Fruit fly (Drosophila melanogaster): ENCODE results near the gene CG11342.

The CG11342 gene

DNA sequence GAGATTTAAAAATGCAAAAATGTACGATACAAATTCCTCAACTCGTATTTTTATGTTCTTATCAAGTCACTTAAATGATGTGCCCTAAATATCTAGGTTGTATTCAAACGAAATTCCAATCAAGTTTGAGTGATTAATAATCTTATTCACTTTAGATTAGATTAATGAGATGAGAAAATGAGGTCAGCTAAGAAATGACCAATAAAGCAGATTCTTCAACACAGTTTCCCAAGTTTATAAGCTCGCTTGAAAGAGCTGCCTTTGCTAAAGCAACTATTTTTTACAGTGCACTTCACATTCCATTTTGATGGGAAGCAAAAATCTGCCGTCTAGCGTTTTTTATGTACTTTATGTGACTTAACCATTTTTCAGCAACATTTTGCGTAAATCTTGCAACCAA lies 20.9 kb downstream of the CG11342 start:
- TF ChIP-seq CG10348 (GFP tag; IDR thresholded peaks at IDR 0.05) (no peak), D1 (tag; optimal IDR thresholded peaks at IDR 0.05) (no peak), Ets98B (GFP tag; IDR thresholded peaks at IDR 0.05) (peak; percentile 57; the same call in 1 of the 2 replicates), CG17806 (tag; optimal IDR thresholded peaks at IDR 0.05) (peak; percentile 62), CG12605 (GFP tag; IDR thresholded peaks at IDR 0.05) (no peak), CG34367 (tag; optimal IDR thresholded peaks at IDR 0.05) (peak; percentile 30), CG14655 (GFP tag; optimal IDR thresholded peaks at IDR 0.05) (peak; percentile 77), CG4496 (GFP tag; IDR thresholded peaks at IDR 0.05) (peak; percentile 66; the same call in 2 of the 3 replicates), fd96Ca (GFP tag; IDR thresholded peaks at IDR 0.05) (no peak), CG15710 (tag; optimal IDR thresholded peaks at IDR 0.05) (peak; percentile 14), CG9948 (tag; optimal IDR thresholded peaks at IDR 0.05) (peak; percentile 59), gl (tag; optimal IDR thresholded peaks at IDR 0.05) (no peak), CG8301 (tag; optimal IDR thresholded peaks at IDR 0.05) (peak; percentile 70), rn (GFP tag; IDR thresholded peaks at IDR 0.05) (no peak), EcR (GFP tag; optimal IDR thresholded peaks at IDR 0.05) (no peak), Pif1A (GFP tag; optimal IDR thresholded peaks at IDR 0.05) (peak; percentile 42), Snoo (tag; optimal IDR thresholded peaks at IDR 0.05) (no peak), CG8159 (tag; optimal IDR thresholded peaks at IDR 0.05) (peak; percentile 47), CG32121 (GFP tag; IDR thresholded peaks at IDR 0.05) (peak; percentile 9; the same call in 1 of the 2 replicates), CG13204 (GFP tag; optimal IDR thresholded peaks at IDR 0.05) (no peak), Pif1B (GFP tag; optimal IDR thresholded peaks at IDR 0.05) (peak; percentile 26)

DNA sequence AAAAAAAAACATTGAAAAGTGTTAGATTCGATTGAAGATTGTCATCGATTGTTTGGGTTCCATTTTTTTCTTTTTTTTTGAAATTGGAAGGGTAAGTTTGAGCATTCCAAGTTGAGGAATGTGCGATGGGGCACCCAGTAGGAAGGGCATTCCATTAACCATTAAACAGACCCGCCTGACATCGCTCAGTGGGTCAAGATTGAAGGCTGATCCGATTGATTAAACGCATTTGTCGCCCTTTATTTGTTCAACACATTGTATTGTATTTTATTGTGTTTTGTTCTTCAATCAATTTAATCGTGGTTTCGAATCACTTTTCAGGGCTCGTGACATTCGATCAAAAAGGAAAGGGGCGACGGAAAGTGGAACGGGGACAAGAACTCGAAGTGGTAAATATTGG lies 26.2 kb downstream of the CG11342 start:
- TF ChIP-seq gl (tag; optimal IDR thresholded peaks at IDR 0.05) = no peak
- no peak for TF ChIP-seq CG9948 (tag; optimal IDR thresholded peaks at IDR 0.05)
- TF ChIP-seq CG14655 (GFP tag; optimal IDR thresholded peaks at IDR 0.05) = no peak
- no peak for TF ChIP-seq Pif1B (GFP tag; optimal IDR thresholded peaks at IDR 0.05)
- TF ChIP-seq CG34367 (tag; optimal IDR thresholded peaks at IDR 0.05) = no peak
- TF ChIP-seq CG12605 (GFP tag; IDR thresholded peaks at IDR 0.05) = no peak
- no peak for TF ChIP-seq rn (GFP tag; IDR thresholded peaks at IDR 0.05)
- TF ChIP-seq CG4496 (GFP tag; IDR thresholded peaks at IDR 0.05) = no peak
- TF ChIP-seq CG15710 (tag; optimal IDR thresholded peaks at IDR 0.05) = no peak
- TF ChIP-seq EcR (GFP tag; optimal IDR thresholded peaks at IDR 0.05) = no peak
- no peak for TF ChIP-seq Ets98B (GFP tag; IDR thresholded peaks at IDR 0.05)
- no peak for TF ChIP-seq CG8159 (tag; optimal IDR thresholded peaks at IDR 0.05)
- no peak for TF ChIP-seq Snoo (tag; optimal IDR thresholded peaks at IDR 0.05)
- no peak for TF ChIP-seq CG8301 (tag; optimal IDR thresholded peaks at IDR 0.05)
- TF ChIP-seq D1 (tag; optimal IDR thresholded peaks at IDR 0.05) = no peak

DNA sequence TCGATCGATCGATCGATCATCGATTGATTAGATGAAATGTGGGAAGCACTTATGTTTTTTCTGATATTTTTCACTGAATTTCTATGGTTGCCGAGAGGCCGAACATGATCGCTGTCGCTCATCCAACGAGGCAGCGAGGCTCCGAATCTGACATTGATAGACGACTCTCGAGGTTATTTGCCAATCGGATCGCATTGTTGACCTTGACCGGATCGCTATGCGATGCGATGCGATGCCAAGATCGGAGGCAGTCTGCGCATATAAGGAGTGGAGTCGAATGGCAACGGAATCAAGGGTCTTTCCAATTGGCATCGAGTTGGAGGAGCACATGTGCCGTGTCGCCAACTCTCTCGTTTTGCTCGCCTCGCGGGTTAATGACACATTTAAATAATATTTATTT lies 27.0 kb downstream of the CG11342 start:
- TF ChIP-seq Pif1B (GFP tag; optimal IDR thresholded peaks at IDR 0.05) (no peak), CG14655 (GFP tag; optimal IDR thresholded peaks at IDR 0.05) (no peak), rn (GFP tag; IDR thresholded peaks at IDR 0.05) (no peak), CG15710 (tag; optimal IDR thresholded peaks at IDR 0.05) (no peak), CG13204 (GFP tag; optimal IDR thresholded peaks at IDR 0.05) (no peak), CG8301 (tag; optimal IDR thresholded peaks at IDR 0.05) (no peak), CG8159 (tag; optimal IDR thresholded peaks at IDR 0.05) (no peak), CG17806 (tag; optimal IDR thresholded peaks at IDR 0.05) (no peak), CG4496 (GFP tag; IDR thresholded peaks at IDR 0.05) (no peak), EcR (GFP tag; optimal IDR thresholded peaks at IDR 0.05) (no peak), CG10348 (GFP tag; IDR thresholded peaks at IDR 0.05) (no peak)

DNA sequence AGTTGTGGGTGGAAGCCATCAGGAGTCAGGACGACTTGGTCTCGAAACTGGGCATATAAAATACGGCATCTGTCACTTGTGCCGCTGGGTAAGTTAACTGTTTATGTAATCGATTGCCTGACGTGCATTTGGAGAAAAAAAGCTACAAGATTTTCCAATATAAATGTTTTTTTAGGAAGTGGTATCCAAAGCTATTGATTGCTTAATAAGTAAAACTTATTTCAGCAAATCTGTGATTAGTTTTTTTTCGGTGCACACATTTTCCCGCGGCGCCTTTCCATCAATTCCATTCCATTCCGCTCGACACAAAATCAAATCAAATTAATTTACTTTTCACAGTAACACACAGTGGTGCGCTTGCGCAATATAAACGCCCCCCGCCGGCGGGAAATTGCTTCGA lies 27.7 kb downstream of the CG11342 start:
- peak; percentile 62; the same call in 2 of the 3 replicates for TF ChIP-seq CG4496 (GFP tag; IDR thresholded peaks at IDR 0.05)
- peak; percentile 64 for TF ChIP-seq Ets98B (GFP tag; IDR thresholded peaks at IDR 0.05)
- TF ChIP-seq CG32121 (GFP tag; IDR thresholded peaks at IDR 0.05) = peak; percentile 56; the same call in 1 of the 2 replicates
- no peak for TF ChIP-seq CG8159 (tag; optimal IDR thresholded peaks at IDR 0.05)

DNA sequence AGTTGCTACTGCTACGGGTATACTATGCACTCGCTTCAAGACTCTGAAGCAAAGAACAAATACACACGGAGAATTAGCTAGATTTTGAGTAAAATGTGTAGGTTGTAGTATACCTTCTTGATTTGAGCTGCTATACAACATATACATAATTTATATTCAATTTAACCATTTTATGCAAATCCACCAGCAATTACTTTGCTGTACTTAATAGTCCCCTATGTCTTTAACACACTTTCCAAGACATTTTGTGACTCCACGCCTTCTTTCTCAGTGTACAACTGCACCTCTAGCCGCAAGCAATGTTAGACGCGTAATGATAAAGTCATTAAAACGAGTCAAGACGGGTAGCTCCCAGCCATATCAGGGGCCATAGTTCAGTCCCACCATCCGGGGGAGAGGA lies 30.7 kb downstream of the CG11342 start:
- TF ChIP-seq Snoo (tag; optimal IDR thresholded peaks at IDR 0.05) = no peak
- peak; percentile 69 for TF ChIP-seq CG8301 (tag; optimal IDR thresholded peaks at IDR 0.05)
- no peak for TF ChIP-seq CG9948 (tag; optimal IDR thresholded peaks at IDR 0.05)
- peak; percentile 28 for TF ChIP-seq CG17806 (tag; optimal IDR thresholded peaks at IDR 0.05)
- no peak for TF ChIP-seq CG34367 (tag; optimal IDR thresholded peaks at IDR 0.05)
- peak; percentile 67 for TF ChIP-seq CG8159 (tag; optimal IDR thresholded peaks at IDR 0.05)
- no peak for TF ChIP-seq CG10348 (GFP tag; IDR thresholded peaks at IDR 0.05)
- TF ChIP-seq CG4496 (GFP tag; IDR thresholded peaks at IDR 0.05) = peak; percentile 66; the same call in 2 of the 3 replicates
- peak; percentile 79 for TF ChIP-seq CG14655 (GFP tag; optimal IDR thresholded peaks at IDR 0.05)
- TF ChIP-seq D1 (tag; optimal IDR thresholded peaks at IDR 0.05) = no peak
- no peak for TF ChIP-seq CG15710 (tag; optimal IDR thresholded peaks at IDR 0.05)
- TF ChIP-seq rn (GFP tag; IDR thresholded peaks at IDR 0.05) = no peak
- TF ChIP-seq fd96Ca (GFP tag; IDR thresholded peaks at IDR 0.05) = peak; percentile 55; the same call in 2 of the 3 replicates
- no peak for TF ChIP-seq CG12605 (GFP tag; IDR thresholded peaks at IDR 0.05)
- TF ChIP-seq gl (tag; optimal IDR thresholded peaks at IDR 0.05) = peak; percentile 50
- TF ChIP-seq EcR (GFP tag; optimal IDR thresholded peaks at IDR 0.05) = no peak
- peak; percentile 70 for TF ChIP-seq Ets98B (GFP tag; IDR thresholded peaks at IDR 0.05)
- TF ChIP-seq CG13204 (GFP tag; optimal IDR thresholded peaks at IDR 0.05) = no peak
- no peak for TF ChIP-seq Pif1B (GFP tag; optimal IDR thresholded peaks at IDR 0.05)
- TF ChIP-seq Pif1A (GFP tag; optimal IDR thresholded peaks at IDR 0.05) = peak; percentile 27
- TF ChIP-seq CG32121 (GFP tag; IDR thresholded peaks at IDR 0.05) = peak; percentile 75

DNA sequence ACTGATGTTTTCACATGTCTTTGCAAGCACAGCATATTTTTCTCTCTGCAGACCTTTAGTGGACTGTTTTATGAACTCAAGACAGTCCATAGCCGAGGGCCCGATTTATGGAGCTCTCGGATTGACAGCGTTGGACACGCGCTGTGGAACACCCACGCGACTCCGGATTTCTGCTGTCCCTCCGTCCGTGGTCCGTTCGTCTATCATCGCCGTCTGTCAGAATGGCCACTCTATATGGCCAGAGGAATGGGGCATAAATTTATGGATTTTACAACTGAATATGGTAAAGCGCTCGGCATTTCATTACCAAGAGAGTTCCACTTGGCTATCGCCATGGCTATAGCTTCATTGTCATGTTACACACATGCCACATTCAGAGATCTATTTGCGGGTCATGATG lies 39.2 kb downstream of the CG11342 start:
- TF ChIP-seq rn (GFP tag; IDR thresholded peaks at IDR 0.05) = no peak
- TF ChIP-seq CG9948 (tag; optimal IDR thresholded peaks at IDR 0.05) = no peak
- TF ChIP-seq CG13204 (GFP tag; optimal IDR thresholded peaks at IDR 0.05) = no peak
- TF ChIP-seq EcR (GFP tag; optimal IDR thresholded peaks at IDR 0.05) = no peak
- TF ChIP-seq CG8301 (tag; optimal IDR thresholded peaks at IDR 0.05) = no peak
- no peak for TF ChIP-seq CG10348 (GFP tag; IDR thresholded peaks at IDR 0.05)
- TF ChIP-seq CG15710 (tag; optimal IDR thresholded peaks at IDR 0.05) = no peak
- TF ChIP-seq CG4496 (GFP tag; IDR thresholded peaks at IDR 0.05) = no peak
- no peak for TF ChIP-seq CG12605 (GFP tag; IDR thresholded peaks at IDR 0.05)
- no peak for TF ChIP-seq fd96Ca (GFP tag; IDR thresholded peaks at IDR 0.05)
- no peak for TF ChIP-seq CG8159 (tag; optimal IDR thresholded peaks at IDR 0.05)
- no peak for TF ChIP-seq Pif1B (GFP tag; optimal IDR thresholded peaks at IDR 0.05)
- TF ChIP-seq Ets98B (GFP tag; IDR thresholded peaks at IDR 0.05) = no peak
- no peak for TF ChIP-seq Snoo (tag; optimal IDR thresholded peaks at IDR 0.05)
- no peak for TF ChIP-seq Pif1A (GFP tag; optimal IDR thresholded peaks at IDR 0.05)
- no peak for TF ChIP-seq CG32121 (GFP tag; IDR thresholded peaks at IDR 0.05)
- TF ChIP-seq gl (tag; optimal IDR thresholded peaks at IDR 0.05) = no peak
- TF ChIP-seq CG17806 (tag; optimal IDR thresholded peaks at IDR 0.05) = no peak
